Worm (Caenorhabditis elegans): ENCODE data around the gene T28C6.11.

DNA sequence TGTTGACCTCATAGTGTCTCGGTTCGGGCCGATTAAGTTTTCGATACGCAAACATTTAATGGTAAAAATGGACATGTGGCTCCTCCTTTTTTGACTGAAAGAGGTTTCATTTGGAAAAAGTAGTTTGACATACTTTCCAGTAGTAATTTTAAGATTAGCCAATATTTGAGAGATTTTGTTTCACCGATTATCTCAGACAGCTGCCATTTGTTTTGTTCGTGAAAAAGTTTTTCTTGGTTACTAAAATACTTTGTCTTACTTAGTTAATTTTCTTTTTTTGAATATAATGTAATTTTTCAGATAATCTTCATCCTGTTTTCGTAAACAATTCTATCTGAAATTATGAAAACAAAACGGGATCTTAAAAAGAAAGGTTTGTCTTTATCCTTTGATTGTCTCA is 46.2 kb upstream of the T28C6.11 start, which contains the start of gene C09G9.5:
- no peak for TF ChIP-seq elt-3 (tag; optimal IDR thresholded peaks at IDR 0.05)
- no peak for TF ChIP-seq R02D3.7 (tag; optimal IDR thresholded peaks at IDR 0.05)
- TF ChIP-seq nhr-76 (tag; optimal IDR thresholded peaks at IDR 0.05): no peak
- no peak for TF ChIP-seq ceh-82 (tag; optimal IDR thresholded peaks at IDR 0.05)
- no peak for TF ChIP-seq lin-39 (tag; optimal IDR thresholded peaks at IDR 0.05)
- no peak for TF ChIP-seq nhr-77 (tag; optimal IDR thresholded peaks at IDR 0.05)
- no peak for TF ChIP-seq mdl-1 (tag; optimal IDR thresholded peaks at IDR 0.05)
- no peak for TF ChIP-seq ama-1 (optimal IDR thresholded peaks at IDR 0.05)
- TF ChIP-seq pqm-1 (tag; optimal IDR thresholded peaks at IDR 0.05): no peak
- TF ChIP-seq nhr-237 (tag; optimal IDR thresholded peaks at IDR 0.05): no peak
- TF ChIP-seq ceh-16 (tag; optimal IDR thresholded peaks at IDR 0.05): no peak

Data from whole organism, L3 larva.